Fruit fly (Drosophila melanogaster) whole organism, prepupa: Measurements from ENCODE around the gene Qsox4.

ENCODE experiments used
- CG11762 ChIP-seq: fragments of 200-800 bp; sonication (Bioruptor generic); optimal IDR thresholded peaks from 3 replicates; lab custom pipeline; 2016; ENCODE audit warnings: missing biosample characterization, missing genetic modification characterization; ENCODE audit not compliant: insufficient read depth
- CG6854 ChIP-seq: fragments of 200-800 bp; sonication (Bioruptor generic); optimal IDR thresholded peaks from 2 replicates; lab custom pipeline; 2017; ENCODE audit warnings: missing biosample characterization, mild to moderate bottlenecking, missing genetic modification characterization
- CG7368 ChIP-seq: fragments of 200-800 bp; sonication (Bioruptor generic); optimal IDR thresholded peaks from 3 replicates; lab custom pipeline; 2016; ENCODE audit warnings: missing biosample characterization, missing genetic modification characterization
- CG8119 ChIP-seq: fragments of 200-800 bp; sonication (Bioruptor generic); IDR thresholded peaks from 3 replicates; pipeline ENCODE4 v1.3.6; 2022; ENCODE audit warnings: missing biosample characterization, missing genetic modification characterization
- CG8632 ChIP-seq: fragments of 200-800 bp; sonication (Bioruptor generic); optimal IDR thresholded peaks from 3 replicates; lab custom pipeline; 2016; ENCODE audit warnings: missing biosample characterization, missing genetic modification characterization
- Lpt ChIP-seq: fragments of 200-800 bp; sonication (Bioruptor generic); optimal IDR thresholded peaks from 3 replicates; lab custom pipeline; 2016; ENCODE audit warnings: missing biosample characterization, missing genetic modification characterization
- Sox15 ChIP-seq: fragments of 200-800 bp; sonication (Bioruptor generic); optimal IDR thresholded peaks from 3 replicates; lab custom pipeline; 2016; ENCODE audit warnings: missing biosample characterization, missing genetic modification characterization
- dac ChIP-seq: fragments of 200-800 bp; sonication (Bioruptor generic); optimal IDR thresholded peaks from 2 replicates; lab custom pipeline; 2017; ENCODE audit warnings: missing biosample characterization, mild to moderate bottlenecking, missing genetic modification characterization
- lz ChIP-seq: fragments of 200-800 bp; sonication (Bioruptor generic); optimal IDR thresholded peaks from 3 replicates; lab custom pipeline; 2016; ENCODE audit warnings: missing biosample characterization, missing genetic modification characterization
- salr ChIP-seq, 2 experiments: fragments of 200-800 bp; sonication (Bioruptor generic); optimal IDR thresholded peaks; 3 replicates each; lab custom pipeline; 2016 to 2018; ENCODE audit warnings: missing biosample characterization in 2 of 2, missing genetic modification characterization in 2 of 2, mild to moderate bottlenecking in 1 of 2
- ss ChIP-seq, 2 experiments: fragments of 200-800 bp; sonication (Bioruptor generic); optimal IDR thresholded peaks; 2 replicates in 1 of 2; 3 replicates in 1 of 2; lab custom pipeline; 2017 to 2018; ENCODE audit warnings: mild to moderate bottlenecking in 2 of 2, missing biosample characterization in 2 of 2, missing genetic modification characterization in 2 of 2, moderate library complexity in 1 of 2

- TF ChIP-seq ss (GFP tag; optimal IDR thresholded peaks at IDR 0.05; lab: Kevin White, UChicago), result no peak
- TF ChIP-seq CG6854 (GFP tag; lab: Kevin White, UChicago), result no peak
- no peak for TF ChIP-seq salr (GFP tag; optimal IDR thresholded peaks at IDR 0.05; lab: Kevin White, UChicago)
- TF ChIP-seq lz (GFP tag; lab: Kevin White, UChicago), result no peak
- TF ChIP-seq dac, result no peak
- no peak for TF ChIP-seq Lpt (GFP tag; lab: Kevin White, UChicago)
- TF ChIP-seq CG11762 (GFP tag; lab: Kevin White, UChicago), result no peak
- TF ChIP-seq CG8119 (GFP tag; lab: Robert Waterston, UW), result no peak
- no peak for TF ChIP-seq CG7368
- TF ChIP-seq CG8632, result no peak
- no peak for TF ChIP-seq Sox15
Observed at dm6 chr3R:23732533-23732932, 30.0 kb downstream of the Qsox4 start.
